Worm (Caenorhabditis elegans) whole organism, L1 larva: ENCODE measurements around the gene oig-3.

Experiments used
- C04F5.9 ChIP-seq: sonication (generic microtip); optimal IDR thresholded peaks from 2 replicates; lab custom pipeline; 2016; ENCODE audit warnings: missing genetic modification characterization, missing compliant biosample characterization
- C16A3.4 ChIP-seq: fragments of 150-350 bp; optimal IDR thresholded peaks from 2 replicates; lab custom pipeline; 2014; ENCODE audit warnings: missing biosample characterization, missing genetic modification characterization
- F16B12.6 ChIP-seq: fragments of 150-350 bp; optimal IDR thresholded peaks from 2 replicates; lab custom pipeline; 2014; ENCODE audit warnings: missing biosample characterization, missing genetic modification characterization
- alr-1 ChIP-seq: fragments of 200-800 bp; sonication (Bioruptor generic); optimal IDR thresholded peaks from 2 replicates; lab custom pipeline; 2018; ENCODE audit warnings: borderline replicate concordance, mild to moderate bottlenecking, missing genetic modification characterization, missing compliant biosample characterization
- ama-1 ChIP-seq: fragments of 150-350 bp; optimal IDR thresholded peaks from 2 replicates; lab custom pipeline; 2014
- blmp-1 ChIP-seq: fragments of 150-350 bp; optimal IDR thresholded peaks from 2 replicates; lab custom pipeline; 2014; ENCODE audit warnings: missing biosample characterization, missing genetic modification characterization
- ceh-63 ChIP-seq: fragments of 200-800 bp; sonication (Bioruptor generic); optimal IDR thresholded peaks from 2 replicates; lab custom pipeline; 2018; ENCODE audit warnings: mild to moderate bottlenecking, missing genetic modification characterization, missing compliant biosample characterization
- ceh-8 ChIP-seq: fragments of 200-800 bp; sonication (Bioruptor generic); optimal IDR thresholded peaks from 2 replicates; lab custom pipeline; 2018; ENCODE audit warnings: mild to moderate bottlenecking, missing genetic modification characterization, moderate library complexity, missing compliant biosample characterization
- ceh-82 ChIP-seq, 3 experiments: fragments of 150-350 bp in 1 of 3; sonication (generic microtip) in 2 of 3; optimal IDR thresholded peaks; 2 replicates each; lab custom pipeline; 2014 to 2017; ENCODE audit warnings: missing biosample characterization in 3 of 3, missing genetic modification characterization in 3 of 3
- dpl-1 ChIP-seq, 3 experiments: fragments of 150-350 bp in 2 of 3; sonication (generic microtip) in 1 of 3; optimal IDR thresholded peaks; 2 replicates each; lab custom pipeline; 2014 to 2017; ENCODE audit warnings: missing biosample characterization in 3 of 3, missing genetic modification characterization in 3 of 3, missing genetic modification reagents in 3 of 3
- dsc-1 ChIP-seq: sonication (generic microtip); optimal IDR thresholded peaks from 2 replicates; lab custom pipeline; 2016; ENCODE audit warnings: mild to moderate bottlenecking, missing genetic modification characterization, missing compliant biosample characterization
- efl-1 ChIP-seq, 4 experiments: fragments of 150-350 bp; optimal IDR thresholded peaks in 3 of 4; peaks in 1 of 4; 1 replicate in 1 of 4; 2 replicates in 3 of 4; lab custom pipeline; 2014; ENCODE audit warnings: missing biosample characterization in 2 of 4, missing genetic modification characterization in 2 of 4, missing genetic modification reagents in 2 of 4
- efl-3 ChIP-seq: fragments of 200-800 bp; sonication (Bioruptor generic); optimal IDR thresholded peaks from 2 replicates; lab custom pipeline; 2018; ENCODE audit warnings: mild to moderate bottlenecking, missing genetic modification characterization, missing compliant biosample characterization
- egl-27 ChIP-seq, 2 experiments: fragments of 150-350 bp in 1 of 2; sonication (generic microtip); optimal IDR thresholded peaks; 3 replicates each; lab custom pipeline; 2017 to 2018; ENCODE audit warnings: missing biosample characterization in 2 of 2, missing genetic modification characterization in 2 of 2, missing genetic modification reagents in 2 of 2
- fkh-10 ChIP-seq: sonication (generic microtip); optimal IDR thresholded peaks from 2 replicates; lab custom pipeline; 2017; ENCODE audit warnings: missing biosample characterization, missing genetic modification reagents, missing genetic modification characterization
- fkh-4 ChIP-seq: sonication (generic microtip); optimal IDR thresholded peaks from 2 replicates; lab custom pipeline; 2016; ENCODE audit warnings: missing compliant biosample characterization, missing genetic modification characterization, borderline replicate concordance
- fkh-8 ChIP-seq: sonication (generic microtip); optimal IDR thresholded peaks from 2 replicates; lab custom pipeline; 2016; ENCODE audit warnings: mild to moderate bottlenecking, missing genetic modification characterization, missing compliant biosample characterization
- fos-1 ChIP-seq: fragments of 150-350 bp; optimal IDR thresholded peaks from 2 replicates; lab custom pipeline; 2014; ENCODE audit warnings: missing biosample characterization, missing genetic modification characterization
- hlh-17 ChIP-seq: fragments of 200-800 bp; sonication (Bioruptor generic); optimal IDR thresholded peaks from 2 replicates; lab custom pipeline; 2018; ENCODE audit warnings: missing genetic modification characterization, mild to moderate bottlenecking, missing compliant biosample characterization, moderate library complexity, borderline replicate concordance
- hpl-2 ChIP-seq: fragments of 150-350 bp; optimal IDR thresholded peaks from 2 replicates; lab custom pipeline; 2014; ENCODE audit warnings: missing biosample characterization, missing genetic modification reagents, missing genetic modification characterization
- irx-1 ChIP-seq: sonication (generic microtip); optimal IDR thresholded peaks from 2 replicates; lab custom pipeline; 2016; ENCODE audit warnings: missing genetic modification characterization, missing compliant biosample characterization
- isw-1 ChIP-seq: fragments of 200-800 bp; sonication (Bioruptor generic); IDR thresholded peaks from 2 replicates; pipeline ENCODE4 v1.3.6; 2022; ENCODE audit warnings: missing genetic modification characterization, missing compliant biosample characterization
- jun-1 ChIP-seq: fragments of 150-350 bp; optimal IDR thresholded peaks from 2 replicates; lab custom pipeline; 2014; ENCODE audit warnings: missing biosample characterization, missing genetic modification reagents, missing genetic modification characterization
- lin-13 ChIP-seq: fragments of 150-350 bp; optimal IDR thresholded peaks from 2 replicates; lab custom pipeline; 2014; ENCODE audit warnings: missing biosample characterization, missing genetic modification reagents, missing genetic modification characterization
- lin-14 ChIP-seq: fragments of 200-800 bp; sonication (Bioruptor generic); optimal IDR thresholded peaks from 2 replicates; lab custom pipeline; 2018; ENCODE audit warnings: mild to moderate bottlenecking, missing genetic modification characterization, moderate library complexity, missing compliant biosample characterization
- lin-35 ChIP-seq, 2 experiments: fragments of 150-350 bp; optimal IDR thresholded peaks; 2 replicates each; lab custom pipeline; 2014; ENCODE audit warnings: missing biosample characterization in 2 of 2, missing genetic modification characterization in 2 of 2, missing genetic modification reagents in 2 of 2
- mab-9 ChIP-seq: fragments of 200-800 bp; sonication (Bioruptor generic); IDR thresholded peaks from 2 replicates; pipeline ENCODE4 v1.3.6; 2022; ENCODE audit warnings: missing genetic modification reagents, missing genetic modification characterization, missing compliant biosample characterization
- mdl-1 ChIP-seq, 2 experiments: fragments of 150-350 bp; optimal IDR thresholded peaks; 2 replicates each; lab custom pipeline; 2014 to 2017; ENCODE audit warnings: missing biosample characterization in 2 of 2, missing genetic modification characterization in 2 of 2, inconsistent platforms in 1 of 2
- mep-1 ChIP-seq: fragments of 150-350 bp; optimal IDR thresholded peaks from 2 replicates; lab custom pipeline; 2014; ENCODE audit warnings: missing biosample characterization, missing genetic modification characterization
- nhr-11 ChIP-seq: fragments of 150-350 bp; optimal IDR thresholded peaks from 2 replicates; lab custom pipeline; 2014; ENCODE audit warnings: missing biosample characterization, missing genetic modification characterization
- nhr-19 ChIP-seq: fragments of 200-800 bp; sonication (Bioruptor generic); conservative IDR thresholded peaks from 2 replicates; pipeline ENCODE4 v1.3.6; 2022; ENCODE audit warnings: missing genetic modification characterization, missing compliant biosample characterization
- nhr-71 ChIP-seq: sonication (generic microtip); optimal IDR thresholded peaks from 2 replicates; lab custom pipeline; 2016; ENCODE audit warnings: mild to moderate bottlenecking, missing genetic modification characterization, moderate library complexity, missing compliant biosample characterization
- nhr-77 ChIP-seq: fragments of 150-350 bp; optimal IDR thresholded peaks from 2 replicates; lab custom pipeline; 2014; ENCODE audit warnings: missing biosample characterization, missing genetic modification characterization
- nhr-84 ChIP-seq: sonication (generic microtip); optimal IDR thresholded peaks from 2 replicates; lab custom pipeline; 2017; ENCODE audit warnings: missing biosample characterization, missing genetic modification characterization
- nhr-85 ChIP-seq: sonication (generic microtip); peaks from one replicate; lab custom pipeline; 2016; ENCODE audit warnings: missing genetic modification characterization, inconsistent platforms, missing compliant biosample characterization
- pag-3 ChIP-seq: sonication (generic microtip); optimal IDR thresholded peaks from 2 replicates; lab custom pipeline; 2017; ENCODE audit warnings: missing genetic modification characterization, mild to moderate bottlenecking, missing compliant biosample characterization, antibody characterized with exemption, borderline replicate concordance; ENCODE audit not compliant: insufficient read depth
- pax-3 ChIP-seq: fragments of 200-800 bp; sonication (Bioruptor generic); optimal IDR thresholded peaks from 2 replicates; lab custom pipeline; 2018; ENCODE audit warnings: mild to moderate bottlenecking, missing genetic modification characterization, moderate library complexity, missing compliant biosample characterization
- rnt-1 ChIP-seq: sonication (generic microtip); optimal IDR thresholded peaks from 2 replicates; lab custom pipeline; 2016; ENCODE audit warnings: mild to moderate bottlenecking, missing genetic modification characterization, moderate library complexity, missing compliant biosample characterization
- skn-1 ChIP-seq: fragments of 150-350 bp; optimal IDR thresholded peaks from 2 replicates; lab custom pipeline; 2014; ENCODE audit warnings: missing biosample characterization, missing genetic modification characterization
- sox-4 ChIP-seq: sonication (generic microtip); optimal IDR thresholded peaks from 2 replicates; lab custom pipeline; 2016; ENCODE audit warnings: missing genetic modification characterization, missing compliant biosample characterization
- swsn-7 ChIP-seq: sonication (generic microtip); optimal IDR thresholded peaks from 2 replicates; lab custom pipeline; 2016; ENCODE audit warnings: missing genetic modification characterization, missing compliant biosample characterization
- tlp-1 ChIP-seq: fragments of 150-350 bp; optimal IDR thresholded peaks from 2 replicates; lab custom pipeline; 2014; ENCODE audit warnings: missing biosample characterization, missing genetic modification characterization
- unc-86 ChIP-seq: sonication (generic microtip); optimal IDR thresholded peaks from 2 replicates; lab custom pipeline; 2016; ENCODE audit warnings: missing genetic modification characterization, missing compliant biosample characterization
- zip-4 ChIP-seq: fragments of 200-800 bp; sonication (Bioruptor generic); optimal IDR thresholded peaks from 2 replicates; lab custom pipeline; 2018; ENCODE audit warnings: mild to moderate bottlenecking, missing genetic modification characterization, moderate library complexity, missing compliant biosample characterization
- ztf-11 ChIP-seq, 2 experiments: sonication (generic microtip); optimal IDR thresholded peaks; 2 replicates each; lab custom pipeline; 2016 to 2017; ENCODE audit warnings: missing genetic modification characterization in 2 of 2, missing biosample characterization in 1 of 2, missing compliant biosample characterization in 1 of 2
- ztf-4 ChIP-seq: fragments of 150-350 bp; optimal IDR thresholded peaks from 2 replicates; lab custom pipeline; 2014; ENCODE audit warnings: missing biosample characterization, missing genetic modification characterization

oig-3 gene

ce11 chrV:14687106-14687964, 42.1 kb upstream of the oig-3 start:
- TF ChIP-seq ztf-11 (tag; optimal IDR thresholded peaks at IDR 0.05; lab: Kevin White, UChicago) (peak in 1 of 2 experiments; percentile 7), egl-27 (tag; optimal IDR thresholded peaks at IDR 0.05; lab: Kevin White, UChicago) (no peak), C16A3.4 (tag; lab: Kevin White, UChicago) (no peak), skn-1 (tag; lab: Kevin White, UChicago) (peak; percentile 21), alr-1 (tag; lab: Kevin White, UChicago) (no peak), ama-1 (lab: Kevin White, UChicago) (peak; percentile 68), nhr-71 (no peak), hpl-2 (no peak), pag-3 (tag; lab: Kevin White, UChicago) (no peak), ceh-8 (GFP tag; lab: Kevin White, UChicago) (no peak), fkh-8 (tag; lab: Kevin White, UChicago) (no peak), rnt-1 (peak; percentile 1), fkh-10 (no peak), efl-1 (optimal IDR thresholded peaks at IDR 0.05; lab: Kevin White, UChicago) (no peak), efl-1 (GFP tag; optimal IDR thresholded peaks at IDR 0.05 in 1 of 2; lab: Kevin White, UChicago) (peak in 1 of 2 experiments; percentile 78), blmp-1 (no peak), nhr-85 (tag; lab: Kevin White, UChicago) (peak; percentile 62)

ce11 chrV:14688097-14688912, 41.1 kb upstream of the oig-3 start, which contains the start of gene C47E8.11:
Gene C47E8.11, plus strand, starts transcription at chrV:14688616.
- TF ChIP-seq fkh-10 (no peak), nhr-84 (no peak), zip-4 (no peak), ztf-4 (tag; lab: Kevin White, UChicago) (peak; percentile 49), mep-1 (tag; lab: Kevin White, UChicago) (peak; percentile 62), F16B12.6 (tag; lab: Kevin White, UChicago) (no peak), nhr-77 (tag; lab: Kevin White, UChicago) (no peak), C04F5.9 (tag; lab: Kevin White, UChicago) (no peak), unc-86 (tag; lab: Kevin White, UChicago) (peak; percentile 28), mdl-1 (tag; optimal IDR thresholded peaks at IDR 0.05; lab: Kevin White, UChicago) (no peak), efl-3 (no peak), efl-1 (optimal IDR thresholded peaks at IDR 0.05; lab: Kevin White, UChicago) (no peak), efl-1 (GFP tag; optimal IDR thresholded peaks at IDR 0.05 in 1 of 2; lab: Kevin White, UChicago) (peak; percentile 13 to 68), lin-14 (GFP tag; lab: Kevin White, UChicago) (peak; percentile 33), dpl-1 (GFP tag; optimal IDR thresholded peaks at IDR 0.05; lab: Kevin White, UChicago) (no peak), lin-13 (GFP tag; lab: Kevin White, UChicago) (peak; percentile 25), mab-9 (no peak), egl-27 (tag; optimal IDR thresholded peaks at IDR 0.05; lab: Kevin White, UChicago) (no peak), pax-3 (tag; lab: Kevin White, UChicago) (peak; percentile 65), nhr-19 (GFP tag; lab: Robert Waterston, UW) (peak; percentile 38; the same call in 1 of the 2 replicates), hlh-17 (GFP tag; lab: Kevin White, UChicago) (no peak), ceh-82 (tag; optimal IDR thresholded peaks at IDR 0.05; lab: Kevin White, UChicago) (no peak), jun-1 (tag; lab: Kevin White, UChicago) (no peak), nhr-11 (no peak), nhr-85 (tag; lab: Kevin White, UChicago) (no peak), isw-1 (GFP tag; lab: Robert Waterston, UW) (no peak), lin-35 (GFP tag; optimal IDR thresholded peaks at IDR 0.05; lab: Kevin White, UChicago) (peak; percentile 24 to 62), hpl-2 (no peak), dsc-1 (tag; lab: Kevin White, UChicago) (peak; percentile 38), sox-4 (no peak), ceh-63 (no peak), tlp-1 (tag; lab: Kevin White, UChicago) (no peak), swsn-7 (tag; lab: Kevin White, UChicago) (peak; percentile 63), fkh-4 (tag; lab: Kevin White, UChicago) (no peak), irx-1 (no peak), ztf-11 (tag; optimal IDR thresholded peaks at IDR 0.05; lab: Kevin White, UChicago) (no peak), fos-1 (no peak)
